Fruit fly (Drosophila melanogaster) whole organism, prepupa: ENCODE data around the gene Tps1.
A peak's percentile ranks its signal among the peaks of the same experiment; 100 is the strongest.

ENCODE experiments used
- CG10631 ChIP-seq: fragments of 200-800 bp; sonication (Bioruptor generic); optimal IDR thresholded peaks from 2 replicates; lab custom pipeline; 2016; ENCODE audit warnings: missing biosample characterization, missing genetic modification characterization
- CG10669 ChIP-seq: fragments of 200-800 bp; sonication (Bioruptor generic); optimal IDR thresholded peaks from 3 replicates; lab custom pipeline; 2018; ENCODE audit warnings: missing biosample characterization, mild to moderate bottlenecking, missing genetic modification characterization, moderate library complexity
- CG11294 ChIP-seq: fragments of 200-800 bp; sonication (Bioruptor generic); IDR thresholded peaks from 2 replicates; pipeline ENCODE4 v1.3.6; 2022; ENCODE audit warnings: missing biosample characterization, missing genetic modification characterization
- CG15336 ChIP-seq: fragments of 200-800 bp; sonication (Bioruptor generic); IDR thresholded peaks from 2 replicates; pipeline ENCODE4 v1.3.6; 2022; ENCODE audit warnings: missing biosample characterization, missing genetic modification characterization
- CG16779 ChIP-seq: fragments of 200-800 bp; sonication (Bioruptor generic); optimal IDR thresholded peaks from 3 replicates; lab custom pipeline; 2017; ENCODE audit warnings: missing biosample characterization, mild to moderate bottlenecking, missing genetic modification characterization
- CG3032 ChIP-seq: fragments of 200-800 bp; optimal IDR thresholded peaks from 2 replicates; lab custom pipeline; 2019; ENCODE audit warnings: missing biosample characterization, mild to moderate bottlenecking, missing genetic modification characterization, moderate library complexity
- CG31627 ChIP-seq: fragments of 200-800 bp; sonication (Bioruptor generic); optimal IDR thresholded peaks from 3 replicates; lab custom pipeline; 2016; ENCODE audit warnings: missing biosample characterization, missing genetic modification characterization
- CG32006 ChIP-seq: fragments of 200-800 bp; sonication (Bioruptor generic); optimal IDR thresholded peaks from 3 replicates; lab custom pipeline; 2017; ENCODE audit warnings: missing biosample characterization, mild to moderate bottlenecking, missing genetic modification characterization
- CG34406 ChIP-seq: fragments of 200-800 bp; sonication (Bioruptor generic); optimal IDR thresholded peaks from 3 replicates; lab custom pipeline; 2016; ENCODE audit warnings: missing biosample characterization, missing genetic modification characterization
- CG3919 ChIP-seq: fragments of 200-800 bp; sonication (Bioruptor generic); optimal IDR thresholded peaks from 3 replicates; lab custom pipeline; 2016; ENCODE audit warnings: missing biosample characterization, missing genetic modification characterization
- CG4318 ChIP-seq: fragments of 200-800 bp; sonication (Bioruptor generic); optimal IDR thresholded peaks from 3 replicates; lab custom pipeline; 2017; ENCODE audit warnings: missing biosample characterization, mild to moderate bottlenecking, missing genetic modification characterization
- CG6163 ChIP-seq: fragments of 200-800 bp; sonication (Bioruptor generic); IDR thresholded peaks from 3 replicates; pipeline ENCODE4 v1.3.6; 2022; ENCODE audit warnings: missing biosample characterization, missing genetic modification characterization
- CG6276 ChIP-seq: fragments of 200-800 bp; sonication (Bioruptor generic); optimal IDR thresholded peaks from 2 replicates; lab custom pipeline; 2017; ENCODE audit warnings: missing biosample characterization, mild to moderate bottlenecking, missing genetic modification characterization
- CG6854 ChIP-seq: fragments of 200-800 bp; sonication (Bioruptor generic); optimal IDR thresholded peaks from 2 replicates; lab custom pipeline; 2017; ENCODE audit warnings: missing biosample characterization, mild to moderate bottlenecking, missing genetic modification characterization
- CG7368 ChIP-seq: fragments of 200-800 bp; sonication (Bioruptor generic); optimal IDR thresholded peaks from 3 replicates; lab custom pipeline; 2016; ENCODE audit warnings: missing biosample characterization, missing genetic modification characterization
- CG8119 ChIP-seq: fragments of 200-800 bp; sonication (Bioruptor generic); IDR thresholded peaks from 3 replicates; pipeline ENCODE4 v1.3.6; 2022; ENCODE audit warnings: missing biosample characterization, missing genetic modification characterization
- CG8319 ChIP-seq: fragments of 200-800 bp; sonication (Bioruptor generic); optimal IDR thresholded peaks from 3 replicates; lab custom pipeline; 2016; ENCODE audit warnings: missing biosample characterization, missing genetic modification characterization
- Eip75B ChIP-seq: fragments of 200-800 bp; sonication (Bioruptor generic); optimal IDR thresholded peaks from 3 replicates; lab custom pipeline; 2016; ENCODE audit warnings: missing biosample characterization, missing genetic modification characterization
- Eip78C ChIP-seq: fragments of 200-800 bp; sonication (Bioruptor generic); peaks from one replicate; lab custom pipeline; 2016; ENCODE audit warnings: missing biosample characterization, missing genetic modification characterization
- Ets21C ChIP-seq: fragments of 200-800 bp; sonication (Bioruptor generic); optimal IDR thresholded peaks from 3 replicates; lab custom pipeline; 2016; ENCODE audit warnings: missing biosample characterization, missing genetic modification characterization
- Ets96B ChIP-seq: fragments of 200-800 bp; optimal IDR thresholded peaks from 2 replicates; lab custom pipeline; 2019; ENCODE audit warnings: missing biosample characterization, mild to moderate bottlenecking, missing genetic modification characterization, moderate library complexity
- Gug ChIP-seq: fragments of 200-800 bp; sonication (Bioruptor generic); IDR thresholded peaks from 2 replicates; pipeline ENCODE4 v1.3.6; 2022; ENCODE audit warnings: missing biosample characterization, missing genetic modification characterization
- Hr38 ChIP-seq: sonication (Bioruptor generic); optimal IDR thresholded peaks from 2 replicates; lab custom pipeline; 2016; ENCODE audit warnings: missing biosample characterization, missing genetic modification characterization
- Hr4 ChIP-seq: fragments of 200-800 bp; sonication (Bioruptor generic); optimal IDR thresholded peaks from 3 replicates; lab custom pipeline; 2016; ENCODE audit warnings: missing biosample characterization, missing genetic modification characterization
- Lpt ChIP-seq: fragments of 200-800 bp; sonication (Bioruptor generic); optimal IDR thresholded peaks from 3 replicates; lab custom pipeline; 2016; ENCODE audit warnings: missing biosample characterization, missing genetic modification characterization
- OdsH ChIP-seq: fragments of 200-800 bp; sonication (Bioruptor generic); optimal IDR thresholded peaks from 3 replicates; lab custom pipeline; 2016; ENCODE audit warnings: missing biosample characterization, missing genetic modification characterization
- Smox ChIP-seq: fragments of 200-800 bp; sonication (Bioruptor generic); optimal IDR thresholded peaks from 3 replicates; lab custom pipeline; 2016; ENCODE audit warnings: missing biosample characterization, missing genetic modification characterization
- Sox14 ChIP-seq: fragments of 200-800 bp; sonication (Bioruptor generic); optimal IDR thresholded peaks from 3 replicates; lab custom pipeline; 2016; ENCODE audit warnings: missing biosample characterization, missing genetic modification characterization
- Sox15 ChIP-seq: fragments of 200-800 bp; sonication (Bioruptor generic); optimal IDR thresholded peaks from 3 replicates; lab custom pipeline; 2016; ENCODE audit warnings: missing biosample characterization, missing genetic modification characterization
- achi ChIP-seq: fragments of 200-800 bp; sonication (Bioruptor generic); optimal IDR thresholded peaks from 3 replicates; lab custom pipeline; 2016; ENCODE audit warnings: missing biosample characterization, missing genetic modification characterization
- acj6 ChIP-seq: fragments of 200-800 bp; sonication (Bioruptor generic); optimal IDR thresholded peaks from 3 replicates; lab custom pipeline; 2016; ENCODE audit warnings: missing biosample characterization, missing genetic modification characterization
- cyc ChIP-seq: fragments of 200-800 bp; sonication (Bioruptor generic); optimal IDR thresholded peaks from 3 replicates; lab custom pipeline; 2016; ENCODE audit warnings: missing biosample characterization, missing genetic modification characterization
- dac ChIP-seq: fragments of 200-800 bp; sonication (Bioruptor generic); optimal IDR thresholded peaks from 2 replicates; lab custom pipeline; 2017; ENCODE audit warnings: missing biosample characterization, mild to moderate bottlenecking, missing genetic modification characterization
- eg ChIP-seq: fragments of 200-800 bp; sonication (Bioruptor generic); IDR thresholded peaks from 3 replicates; pipeline ENCODE4 v1.3.6; 2022; ENCODE audit warnings: missing biosample characterization, missing genetic modification characterization
- esn ChIP-seq: fragments of 200-800 bp; sonication (Bioruptor generic); optimal IDR thresholded peaks from 2 replicates; lab custom pipeline; 2016; ENCODE audit warnings: missing biosample characterization, mild to moderate bottlenecking, missing genetic modification characterization, moderate library complexity
- fd59A ChIP-seq: fragments of 200-800 bp; sonication (Bioruptor generic); optimal IDR thresholded peaks from 2 replicates; lab custom pipeline; 2017; ENCODE audit warnings: missing biosample characterization, mild to moderate bottlenecking, missing genetic modification characterization, missing genetic modification reagents
- fd85E ChIP-seq: fragments of 200-800 bp; sonication (Bioruptor generic); optimal IDR thresholded peaks from 3 replicates; lab custom pipeline; 2016; ENCODE audit warnings: missing biosample characterization, missing genetic modification characterization
- fkh ChIP-seq: fragments of 200-800 bp; sonication (Bioruptor generic); optimal IDR thresholded peaks from 3 replicates; lab custom pipeline; 2017; ENCODE audit warnings: missing biosample characterization, mild to moderate bottlenecking, missing genetic modification characterization, moderate library complexity
- lz ChIP-seq: fragments of 200-800 bp; sonication (Bioruptor generic); optimal IDR thresholded peaks from 3 replicates; lab custom pipeline; 2016; ENCODE audit warnings: missing biosample characterization, missing genetic modification characterization
- net ChIP-seq: fragments of 200-800 bp; sonication (Bioruptor generic); optimal IDR thresholded peaks from 3 replicates; lab custom pipeline; 2016; ENCODE audit warnings: missing biosample characterization, missing genetic modification characterization
- pdm3 ChIP-seq: fragments of 200-800 bp; sonication (Bioruptor generic); optimal IDR thresholded peaks from 3 replicates; lab custom pipeline; 2016; ENCODE audit warnings: missing biosample characterization, missing genetic modification characterization
- salr ChIP-seq, 2 experiments: fragments of 200-800 bp; sonication (Bioruptor generic); optimal IDR thresholded peaks; 3 replicates each; lab custom pipeline; 2016 to 2018; ENCODE audit warnings: missing biosample characterization in 2 of 2, missing genetic modification characterization in 2 of 2, mild to moderate bottlenecking in 1 of 2
- ss ChIP-seq, 2 experiments: fragments of 200-800 bp; sonication (Bioruptor generic); optimal IDR thresholded peaks; 2 replicates in 1 of 2; 3 replicates in 1 of 2; lab custom pipeline; 2017 to 2018; ENCODE audit warnings: mild to moderate bottlenecking in 2 of 2, missing biosample characterization in 2 of 2, missing genetic modification characterization in 2 of 2, moderate library complexity in 1 of 2
- svp ChIP-seq: fragments of 200-800 bp; sonication (Bioruptor generic); peaks from one replicate; lab custom pipeline; 2016; ENCODE audit warnings: missing biosample characterization, missing genetic modification characterization

Gene Tps1

dm6 chr2L:4345569-4346131 lies 42.5 kb upstream of the Tps1 start:
- peak; percentile 22 for TF ChIP-seq esn
- no peak for TF ChIP-seq CG11294 (GFP tag; lab: Robert Waterston, UW)
- TF ChIP-seq Eip78C (GFP tag; lab: Kevin White, UChicago) = peak; percentile 48

dm6 chr2L:4346619-4347310 lies 41.4 kb upstream of the Tps1 start:
- TF ChIP-seq achi (peak; percentile 19), Eip78C (GFP tag; lab: Kevin White, UChicago) (peak; percentile 61), Sox14 (GFP tag; lab: Kevin White, UChicago) (no peak), Lpt (peak; percentile 60), CG6163 (GFP tag; lab: Robert Waterston, UW) (peak; percentile 82), CG15336 (GFP tag; lab: Robert Waterston, UW) (peak; percentile 90), CG6276 (GFP tag; lab: Kevin White, UChicago) (peak; percentile 91), dac (GFP tag; lab: Kevin White, UChicago) (peak; percentile 48), CG7368 (GFP tag; lab: Kevin White, UChicago) (no peak), Gug (GFP tag; lab: Robert Waterston, UW) (peak; percentile 51), Hr4 (GFP tag; lab: Kevin White, UChicago) (peak; percentile 11), cyc (GFP tag; lab: Kevin White, UChicago) (no peak), CG11294 (GFP tag; lab: Robert Waterston, UW) (peak; percentile 22; the same call in 1 of the 2 replicates), CG32006 (GFP tag; lab: Kevin White, UChicago) (peak; percentile 5), salr (GFP tag; optimal IDR thresholded peaks at IDR 0.05; lab: Kevin White, UChicago) (peak in 1 of 2 experiments; percentile 73), CG31627 (GFP tag; lab: Kevin White, UChicago) (no peak), pdm3 (no peak), CG8319 (GFP tag; lab: Kevin White, UChicago) (no peak), Hr38 (GFP tag; lab: Kevin White, UChicago) (peak; percentile 11), CG10631 (GFP tag; lab: Kevin White, UChicago) (no peak), net (GFP tag; lab: Kevin White, UChicago) (peak; percentile 29), CG8119 (GFP tag; lab: Robert Waterston, UW) (peak; percentile 91), eg (GFP tag; lab: Robert Waterston, UW) (peak; percentile 93)

- TF ChIP-seq eg (GFP tag; lab: Robert Waterston, UW) = peak; percentile 60; the same call in 1 of the 3 replicates
- TF ChIP-seq ss (GFP tag; optimal IDR thresholded peaks at IDR 0.05; lab: Kevin White, UChicago) = peak; percentile 52 to 79
- peak; percentile 54 for TF ChIP-seq lz (GFP tag; lab: Kevin White, UChicago)
- TF ChIP-seq CG4318 (GFP tag; lab: Kevin White, UChicago) = no peak
- peak; percentile 49; the same call in 1 of the 3 replicates for TF ChIP-seq CG8119 (GFP tag; lab: Robert Waterston, UW)
- TF ChIP-seq fkh (GFP tag; lab: Kevin White, UChicago) = no peak
- no peak for TF ChIP-seq Hr38 (GFP tag; lab: Kevin White, UChicago)
- TF ChIP-seq CG10631 (GFP tag; lab: Kevin White, UChicago) = peak; percentile 71
- peak; percentile 71 for TF ChIP-seq CG10669 (GFP tag; lab: Kevin White, UChicago)
- TF ChIP-seq fd85E (GFP tag; lab: Kevin White, UChicago) = peak; percentile 59
- TF ChIP-seq salr (GFP tag; optimal IDR thresholded peaks at IDR 0.05; lab: Kevin White, UChicago) = peak in 1 of 2 experiments; percentile 46
- peak; percentile 67 for TF ChIP-seq CG3032 (tag; lab: Kevin White, UChicago)
- peak; percentile 67 for TF ChIP-seq Sox15 (GFP tag; lab: Kevin White, UChicago)
- peak; percentile 94 for TF ChIP-seq Eip78C (GFP tag; lab: Kevin White, UChicago)
- TF ChIP-seq Eip75B = peak; percentile 75
- TF ChIP-seq acj6 (GFP tag; lab: Kevin White, UChicago) = peak; percentile 79
- TF ChIP-seq svp (GFP tag; lab: Kevin White, UChicago) = peak; percentile 82
- peak; percentile 58 for TF ChIP-seq CG6854
- peak; percentile 45 for TF ChIP-seq CG31627 (GFP tag; lab: Kevin White, UChicago)
- TF ChIP-seq CG3919 (GFP tag; lab: Kevin White, UChicago) = peak; percentile 87
- peak; percentile 51 for TF ChIP-seq CG16779
- peak; percentile 82 for TF ChIP-seq CG34406
- no peak for TF ChIP-seq Gug (GFP tag; lab: Robert Waterston, UW)
- TF ChIP-seq Ets96B (tag; lab: Kevin White, UChicago) = peak; percentile 69
- TF ChIP-seq pdm3 = peak; percentile 80
- peak; percentile 46 for TF ChIP-seq fd59A
- peak; percentile 4 for TF ChIP-seq Ets21C (GFP tag; lab: Kevin White, UChicago)
- peak; percentile 44 for TF ChIP-seq Smox (GFP tag; lab: Kevin White, UChicago)
- TF ChIP-seq OdsH (GFP tag; lab: Kevin White, UChicago) = peak; percentile 75
- TF ChIP-seq net (GFP tag; lab: Kevin White, UChicago) = peak; percentile 66
- TF ChIP-seq Lpt = peak; percentile 29
- TF ChIP-seq CG6276 (GFP tag; lab: Kevin White, UChicago) = peak; percentile 15
Measured at dm6 chr2L:4348545-4348944, 39.6 kb upstream of the Tps1 start.
